Worm (Caenorhabditis elegans) whole organism, late embryonic: ENCODE data around the gene vhp-1.
A peak's percentile ranks its signal among the peaks of the same experiment; 100 is the strongest.

Source experiments
- F13H6.1 ChIP-seq: sonication (generic microtip); optimal IDR thresholded peaks from 2 replicates; lab custom pipeline; 2016; ENCODE audit warnings: missing genetic modification characterization, missing compliant biosample characterization
- K09A11.1 ChIP-seq: sonication (generic microtip); optimal IDR thresholded peaks from 2 replicates; lab custom pipeline; 2017; ENCODE audit warnings: antibody characterized with exemption, mild to moderate bottlenecking, missing genetic modification characterization, missing compliant biosample characterization; ENCODE audit not compliant: insufficient read depth
- ahr-1 ChIP-seq: sonication (generic microtip); optimal IDR thresholded peaks from 2 replicates; lab custom pipeline; 2016; ENCODE audit warnings: missing genetic modification characterization, missing compliant biosample characterization
- ama-1 ChIP-seq: fragments of 150-350 bp; optimal IDR thresholded peaks from 2 replicates; lab custom pipeline; 2014
- ceh-14 ChIP-seq: sonication (generic microtip); optimal IDR thresholded peaks from 2 replicates; lab custom pipeline; 2016; ENCODE audit warnings: missing genotype, missing genetic modification characterization, missing compliant biosample characterization
- ceh-18 ChIP-seq: sonication (generic microtip); optimal IDR thresholded peaks from 2 replicates; lab custom pipeline; 2016; ENCODE audit warnings: missing genetic modification characterization, missing compliant biosample characterization
- ceh-2 ChIP-seq: sonication (generic microtip); optimal IDR thresholded peaks from 2 replicates; lab custom pipeline; 2016; ENCODE audit warnings: missing genotype, missing genetic modification characterization, missing compliant biosample characterization
- ceh-22 ChIP-seq: sonication (generic microtip); optimal IDR thresholded peaks from 2 replicates; lab custom pipeline; 2017; ENCODE audit warnings: missing biosample characterization, missing genetic modification characterization
- ceh-24 ChIP-seq: sonication (generic microtip); optimal IDR thresholded peaks from 2 replicates; lab custom pipeline; 2016; ENCODE audit warnings: mild to moderate bottlenecking, missing genetic modification characterization, missing compliant biosample characterization
- ceh-30 ChIP-seq: fragments of 150-350 bp; optimal IDR thresholded peaks from 2 replicates; lab custom pipeline; 2014; ENCODE audit warnings: missing biosample characterization, missing genetic modification characterization
- ceh-31 ChIP-seq: sonication (generic microtip); optimal IDR thresholded peaks from 2 replicates; lab custom pipeline; 2016; ENCODE audit warnings: missing genetic modification characterization, missing compliant biosample characterization
- ceh-6 ChIP-seq: fragments of 200-800 bp; sonication (Bioruptor generic); optimal IDR thresholded peaks from 2 replicates; lab custom pipeline; 2018; ENCODE audit warnings: mild to moderate bottlenecking, missing genetic modification characterization, missing compliant biosample characterization
- elt-2 ChIP-seq: sonication (generic microtip); optimal IDR thresholded peaks from 2 replicates; lab custom pipeline; 2016; ENCODE audit warnings: missing genetic modification reagents, missing genetic modification characterization, missing compliant biosample characterization
- ets-4 ChIP-seq: sonication (generic microtip); optimal IDR thresholded peaks from 2 replicates; lab custom pipeline; 2016; ENCODE audit warnings: missing genetic modification characterization, missing compliant biosample characterization
- fax-1 ChIP-seq: sonication (generic microtip); optimal IDR thresholded peaks from 2 replicates; lab custom pipeline; 2016; ENCODE audit warnings: missing genotype, missing genetic modification characterization, missing compliant biosample characterization
- fkh-6 ChIP-seq: sonication (generic microtip); optimal IDR thresholded peaks from 2 replicates; lab custom pipeline; 2016; ENCODE audit warnings: missing genetic modification characterization, missing compliant biosample characterization
- gmeb-2 ChIP-seq: sonication (generic microtip); optimal IDR thresholded peaks from 2 replicates; lab custom pipeline; 2016; ENCODE audit warnings: missing genetic modification characterization, inconsistent platforms, missing compliant biosample characterization
- hlh-13 ChIP-seq: fragments of 200-800 bp; sonication (Bioruptor generic); optimal IDR thresholded peaks from 2 replicates; lab custom pipeline; 2018; ENCODE audit warnings: mild to moderate bottlenecking, missing genetic modification characterization, missing compliant biosample characterization
- hlh-30 ChIP-seq: sonication (generic microtip); optimal IDR thresholded peaks from 2 replicates; lab custom pipeline; 2017; ENCODE audit warnings: antibody characterized with exemption, missing genetic modification characterization, missing compliant biosample characterization; ENCODE audit not compliant: insufficient read depth
- hlh-6 ChIP-seq: sonication (generic microtip); optimal IDR thresholded peaks from 2 replicates; lab custom pipeline; 2016; ENCODE audit warnings: missing genotype, missing genetic modification characterization, missing compliant biosample characterization
- lim-6 ChIP-seq: sonication (generic microtip); optimal IDR thresholded peaks from 2 replicates; lab custom pipeline; 2016; ENCODE audit warnings: missing genetic modification characterization, missing compliant biosample characterization
- lin-11 ChIP-seq: fragments of 200-800 bp; sonication (Bioruptor generic); optimal IDR thresholded peaks from 2 replicates; lab custom pipeline; 2018; ENCODE audit warnings: mild to moderate bottlenecking, missing genetic modification characterization, missing compliant biosample characterization
- mec-3 ChIP-seq: sonication (generic microtip); optimal IDR thresholded peaks from 2 replicates; lab custom pipeline; 2016; ENCODE audit warnings: borderline replicate concordance, missing genetic modification characterization, missing compliant biosample characterization
- nfya-1 ChIP-seq: sonication (generic microtip); optimal IDR thresholded peaks from 2 replicates; lab custom pipeline; 2017; ENCODE audit warnings: missing genetic modification characterization, mild to moderate bottlenecking, missing compliant biosample characterization, antibody characterized with exemption, moderate library complexity
- nhr-232 ChIP-seq: sonication (generic microtip); optimal IDR thresholded peaks from 2 replicates; lab custom pipeline; 2016; ENCODE audit warnings: missing genetic modification characterization, missing compliant biosample characterization
- npax-4 ChIP-seq: sonication (generic microtip); optimal IDR thresholded peaks from 2 replicates; lab custom pipeline; 2016; ENCODE audit warnings: missing genetic modification characterization, missing compliant biosample characterization
- pax-1 ChIP-seq: fragments of 150-350 bp; optimal IDR thresholded peaks from 2 replicates; lab custom pipeline; 2014; ENCODE audit warnings: missing biosample characterization, missing genetic modification characterization
- pha-4 ChIP-seq: fragments of 150-350 bp; optimal IDR thresholded peaks from 2 replicates; lab custom pipeline; 2018; ENCODE audit warnings: missing biosample characterization, missing genetic modification reagents, missing genetic modification characterization
- pqm-1 ChIP-seq: sonication (generic microtip); optimal IDR thresholded peaks from 2 replicates; lab custom pipeline; 2016; ENCODE audit warnings: missing genetic modification characterization, missing compliant biosample characterization
- ref-2 ChIP-seq: sonication (generic microtip); optimal IDR thresholded peaks from 2 replicates; lab custom pipeline; 2016; ENCODE audit warnings: missing genetic modification characterization, missing compliant biosample characterization
- rnt-1 ChIP-seq: sonication (generic microtip); optimal IDR thresholded peaks from 2 replicates; lab custom pipeline; 2016; ENCODE audit warnings: missing genetic modification characterization, missing compliant biosample characterization
- sdc-2 ChIP-seq: sonication (generic microtip); optimal IDR thresholded peaks from 2 replicates; lab custom pipeline; 2016; ENCODE audit warnings: missing genotype, missing genetic modification characterization, missing compliant biosample characterization
- sox-4 ChIP-seq: sonication (generic microtip); optimal IDR thresholded peaks from 2 replicates; lab custom pipeline; 2017; ENCODE audit warnings: mild to moderate bottlenecking, missing genetic modification characterization, inconsistent platforms, missing compliant biosample characterization
- syd-9 ChIP-seq: sonication (generic microtip); optimal IDR thresholded peaks from 2 replicates; lab custom pipeline; 2016; ENCODE audit warnings: mild to moderate bottlenecking, missing genetic modification characterization, moderate library complexity, missing compliant biosample characterization
- tbx-2 ChIP-seq: sonication (generic microtip); optimal IDR thresholded peaks from 2 replicates; lab custom pipeline; 2016; ENCODE audit warnings: missing genetic modification characterization, missing compliant biosample characterization
- unc-42 ChIP-seq: sonication (generic microtip); optimal IDR thresholded peaks from 2 replicates; lab custom pipeline; 2016; ENCODE audit warnings: missing genotype, missing genetic modification characterization, missing compliant biosample characterization
- unc-86 ChIP-seq: sonication (generic microtip); optimal IDR thresholded peaks from 2 replicates; lab custom pipeline; 2016; ENCODE audit warnings: missing genetic modification characterization, missing compliant biosample characterization
- zip-5 ChIP-seq: sonication (generic microtip); optimal IDR thresholded peaks from 2 replicates; lab custom pipeline; 2016; ENCODE audit warnings: missing genetic modification characterization, missing compliant biosample characterization

The vhp-1 gene

DNA sequence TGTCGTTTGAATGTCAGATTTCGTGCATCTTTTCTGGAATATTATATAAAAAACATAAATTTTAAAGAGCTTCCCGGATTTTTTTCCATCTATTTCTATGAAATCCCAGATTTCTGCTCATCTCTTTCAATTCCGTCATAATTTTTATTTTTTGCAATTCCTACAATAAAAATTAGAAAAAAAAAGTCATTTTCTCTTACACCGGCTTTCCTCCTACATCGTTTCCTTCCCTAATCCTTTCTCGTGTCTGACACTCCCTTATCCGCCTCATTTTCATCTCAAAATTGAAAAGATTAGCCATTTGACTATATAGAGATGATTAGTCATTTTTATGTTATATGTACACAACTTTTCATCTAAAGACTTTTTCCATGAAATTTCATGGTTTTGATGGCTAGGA is 12.3 kb upstream of the vhp-1 start:
- TF ChIP-seq zip-5 (no peak), ahr-1 (tag; lab: Kevin White, UChicago) (no peak), pha-4 (tag; lab: Kevin White, UChicago) (no peak), pqm-1 (tag; lab: Kevin White, UChicago) (no peak), npax-4 (tag; lab: Kevin White, UChicago) (no peak), sdc-2 (tag; lab: Kevin White, UChicago) (no peak), ceh-18 (tag; lab: Kevin White, UChicago) (no peak), unc-42 (tag; lab: Kevin White, UChicago) (no peak), rnt-1 (tag; lab: Kevin White, UChicago) (no peak), hlh-13 (GFP tag; lab: Kevin White, UChicago) (no peak), K09A11.1 (no peak), ets-4 (tag; lab: Kevin White, UChicago) (no peak)
- TF ChIP-seq, all 69 proteins: peak for 0

DNA sequence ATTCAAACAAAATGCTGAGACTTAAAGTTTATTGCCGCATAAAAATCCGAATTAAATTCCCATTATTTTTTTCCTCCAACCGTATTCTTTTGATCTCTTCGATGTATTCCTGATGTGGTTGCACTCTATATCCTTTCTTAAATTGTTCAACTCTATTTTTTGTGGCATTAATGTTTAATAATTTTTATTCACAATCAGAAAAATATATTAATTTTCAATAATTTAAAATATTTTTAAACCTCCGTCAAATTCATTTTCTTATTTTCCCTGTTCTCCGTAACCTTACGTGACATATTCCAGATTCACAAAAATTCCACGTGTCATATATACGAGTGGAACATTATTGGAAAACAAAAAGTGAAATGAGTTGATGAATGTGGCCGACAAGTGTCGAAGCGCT is 11.3 kb upstream of the vhp-1 start, which contains the start of gene gcy-12:
gcy-12 (plus strand) TSS at position 301 of the 400 bp plus-strand sequence.
- TF ChIP-seq hlh-6 (tag; lab: Kevin White, UChicago) (no peak), fkh-6 (no peak)

DNA sequence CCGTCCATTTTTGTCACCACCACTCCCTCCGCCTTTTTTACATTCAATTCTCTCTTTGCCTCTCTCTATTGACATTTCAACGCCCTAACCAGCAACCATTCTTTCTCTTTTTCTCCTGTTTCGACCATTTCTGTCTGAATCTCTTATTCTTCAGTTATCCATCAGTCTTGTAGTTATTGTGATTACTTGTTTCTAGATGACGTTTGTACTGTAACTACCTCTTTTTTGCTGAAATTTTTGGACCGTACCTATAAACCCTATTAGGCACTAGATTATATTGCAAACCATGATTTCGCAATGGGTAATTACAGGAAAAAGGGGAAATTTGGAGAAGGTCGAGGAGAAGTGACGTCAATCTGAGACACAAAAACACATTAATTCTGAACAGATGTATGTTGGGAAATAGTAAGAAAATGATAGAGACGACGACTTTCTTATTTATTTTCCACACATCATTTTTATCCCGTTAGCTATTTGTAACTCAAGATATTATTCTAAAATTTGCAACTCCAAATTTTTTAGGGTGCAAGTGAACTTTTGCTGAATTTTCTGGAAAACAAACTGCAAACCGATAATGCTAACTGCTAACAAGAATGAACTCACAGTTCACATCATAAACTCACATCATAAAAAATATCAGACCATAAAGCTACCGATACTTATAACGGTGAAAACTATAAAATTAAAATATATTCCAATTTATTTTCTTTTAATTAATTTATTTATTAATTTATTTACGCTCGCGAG is 2.7 kb upstream of the vhp-1 start:
- TF ChIP-seq nfya-1 (tag; lab: Kevin White, UChicago) = peak; percentile 4
- TF ChIP-seq sox-4 (tag; lab: Kevin White, UChicago) = no peak

DNA sequence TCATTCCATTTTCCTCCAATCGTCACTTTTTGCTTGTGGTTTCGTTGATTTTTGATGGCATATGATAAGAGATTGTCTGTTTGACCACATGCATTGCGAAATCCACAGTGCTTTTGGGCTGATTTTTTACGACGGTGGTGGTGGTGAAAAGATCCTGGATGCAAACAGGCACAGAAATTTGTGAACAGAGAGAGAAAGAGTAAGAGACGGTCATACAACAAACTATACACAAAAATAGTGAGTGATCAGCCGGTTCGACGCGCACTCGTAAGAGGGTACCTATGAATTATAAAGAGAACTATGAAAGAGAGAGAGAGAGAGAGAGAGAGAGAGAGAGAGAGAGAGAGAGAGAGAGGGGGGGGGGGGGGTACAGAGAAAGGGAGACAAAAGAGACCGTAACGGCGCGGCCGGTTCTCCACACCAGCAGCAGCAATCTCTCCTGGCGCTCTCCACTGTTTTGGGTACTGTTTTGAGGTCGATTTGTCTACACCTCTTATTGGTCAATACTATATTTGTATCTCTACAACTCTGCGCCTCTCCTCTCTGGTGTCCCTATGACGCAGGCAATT is 1.3 kb upstream of the vhp-1 start:
- peak; percentile 28 for TF ChIP-seq nfya-1 (tag; lab: Kevin White, UChicago)
- TF ChIP-seq ref-2 (tag; lab: Kevin White, UChicago) = peak; percentile 21
- peak; percentile 45 for TF ChIP-seq ceh-31 (tag; lab: Kevin White, UChicago)
- no peak for TF ChIP-seq ceh-14 (tag; lab: Kevin White, UChicago)
- no peak for TF ChIP-seq gmeb-2 (tag; lab: Kevin White, UChicago)
- TF ChIP-seq tbx-2 = peak; percentile 22
- TF ChIP-seq syd-9 = no peak

DNA sequence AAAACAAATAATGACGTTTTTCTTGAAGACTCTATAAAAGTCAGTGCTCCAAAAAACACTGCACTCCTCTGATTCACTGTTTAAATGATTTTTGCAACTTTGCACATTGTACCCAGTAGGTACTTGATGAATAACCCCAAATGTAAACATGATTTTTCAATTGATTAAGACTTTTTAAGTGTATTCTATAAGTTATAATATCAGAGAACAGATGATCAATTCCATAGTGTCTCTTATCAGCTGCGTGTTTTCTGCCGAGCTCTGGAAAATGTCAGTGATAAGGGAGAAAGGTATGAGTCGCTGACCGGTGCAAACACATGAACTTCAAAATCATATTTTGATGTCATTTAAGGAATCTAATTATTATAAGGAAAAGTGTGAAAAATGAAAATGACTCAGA is 697 bp downstream of the vhp-1 start:
- TF ChIP-seq ahr-1 (tag; lab: Kevin White, UChicago) (no peak), nfya-1 (tag; lab: Kevin White, UChicago) (no peak), lim-6 (tag; lab: Kevin White, UChicago) (no peak), pqm-1 (tag; lab: Kevin White, UChicago) (peak; percentile 67), elt-2 (tag; lab: Kevin White, UChicago) (peak; percentile 99)
- TF ChIP-seq, all 69 proteins: peak for 2

DNA sequence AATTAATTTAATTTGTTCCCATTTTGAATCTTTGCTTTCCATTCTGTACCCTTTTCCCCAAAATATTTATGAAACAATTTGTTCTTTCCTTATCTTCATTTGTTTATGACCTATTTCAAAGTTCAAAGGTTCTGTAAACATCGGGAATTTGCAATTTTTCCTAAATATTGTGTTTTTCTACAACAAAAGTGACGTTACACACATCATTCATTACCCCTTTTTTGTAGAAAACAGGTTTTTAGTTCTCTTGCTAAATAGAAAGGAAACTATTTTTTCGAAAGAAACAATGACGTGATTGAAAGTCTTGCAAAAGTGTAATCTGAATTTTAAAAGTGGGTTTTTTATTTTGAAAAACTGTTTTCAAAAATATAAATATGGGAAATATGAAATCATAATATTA is 1.6 kb downstream of the vhp-1 start:
- no peak for TF ChIP-seq F13H6.1 (tag; lab: Kevin White, UChicago)
- TF ChIP-seq ceh-24 = no peak
- no peak for TF ChIP-seq fax-1 (tag; lab: Kevin White, UChicago)
- TF ChIP-seq pax-1 = no peak
- TF ChIP-seq mec-3 = no peak
- TF ChIP-seq ama-1 (lab: Kevin White, UChicago) = no peak
- TF ChIP-seq lin-11 (tag; lab: Kevin White, UChicago) = no peak
- TF ChIP-seq pha-4 (tag; lab: Kevin White, UChicago) = no peak
- no peak for TF ChIP-seq ceh-30 (tag; lab: Kevin White, UChicago)
- no peak for TF ChIP-seq K09A11.1
- no peak for TF ChIP-seq ets-4 (tag; lab: Kevin White, UChicago)
- no peak for TF ChIP-seq unc-86 (tag; lab: Kevin White, UChicago)
- TF ChIP-seq ceh-6 (GFP tag; lab: Kevin White, UChicago) = no peak
- TF ChIP-seq nhr-232 (tag; lab: Kevin White, UChicago) = no peak
- no peak for TF ChIP-seq npax-4 (tag; lab: Kevin White, UChicago)
- no peak for TF ChIP-seq ceh-2
- TF ChIP-seq fkh-6 = no peak
- TF ChIP-seq ceh-22 = no peak
- no peak for TF ChIP-seq hlh-30 (tag; lab: Kevin White, UChicago)
- no peak for TF ChIP-seq gmeb-2 (tag; lab: Kevin White, UChicago)
- TF ChIP-seq, all 69 proteins: peak for 0
